Worm (Caenorhabditis elegans): Measurements from ENCODE around the gene nonu-1.

nonu-1 gene

DNA sequence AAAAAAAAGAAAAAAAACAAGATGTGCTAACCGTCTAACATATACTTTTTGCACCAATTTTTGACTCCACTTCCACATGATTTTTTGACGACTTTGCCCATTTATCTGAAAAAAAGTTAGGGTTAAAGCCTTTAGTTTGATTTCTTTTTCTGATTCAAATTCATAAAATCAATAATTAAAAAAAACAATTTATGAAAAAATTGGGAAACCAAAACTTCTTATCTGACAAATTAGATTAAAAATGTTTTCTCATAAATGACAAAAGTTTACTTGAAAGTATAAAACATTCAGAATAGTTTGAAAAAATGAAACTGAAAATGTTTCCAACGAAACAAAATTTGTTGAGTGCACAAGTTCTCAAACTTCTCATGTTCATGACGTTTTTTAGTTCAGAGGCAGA is 29.9 kb downstream of the nonu-1 start, which contains the start of gene F26A1.7:
Gene F26A1.7 (minus strand): TSS at position 101 of the 400 bp plus-strand sequence.
- TF ChIP-seq flt-1 (GFP tag; IDR thresholded peaks at IDR 0.05) (no peak), pes-1 (GFP tag; IDR thresholded peaks at IDR 0.05) (no peak), hmg-4 (GFP tag; optimal IDR thresholded peaks at IDR 0.05) (no peak), ceh-13 (GFP tag; optimal IDR thresholded peaks at IDR 0.05) (no peak), hmbx-1 (tag; optimal IDR thresholded peaks at IDR 0.05) (no peak), F13C5.2 (tag; optimal IDR thresholded peaks at IDR 0.05) (no peak), aly-1 (tag; optimal IDR thresholded peaks at IDR 0.05) (no peak), ceh-36 (tag; optimal IDR thresholded peaks at IDR 0.05) (no peak), tbx-37 (GFP tag; conservative IDR thresholded peaks at IDR 0.05) (no peak), tra-4 (tag; optimal IDR thresholded peaks at IDR 0.05) (no peak), hnd-1 (tag; optimal IDR thresholded peaks at IDR 0.05) (no peak), tbx-11 (GFP tag; IDR thresholded peaks at IDR 0.05) (no peak), scrt-1 (GFP tag; IDR thresholded peaks at IDR 0.05) (no peak)

DNA sequence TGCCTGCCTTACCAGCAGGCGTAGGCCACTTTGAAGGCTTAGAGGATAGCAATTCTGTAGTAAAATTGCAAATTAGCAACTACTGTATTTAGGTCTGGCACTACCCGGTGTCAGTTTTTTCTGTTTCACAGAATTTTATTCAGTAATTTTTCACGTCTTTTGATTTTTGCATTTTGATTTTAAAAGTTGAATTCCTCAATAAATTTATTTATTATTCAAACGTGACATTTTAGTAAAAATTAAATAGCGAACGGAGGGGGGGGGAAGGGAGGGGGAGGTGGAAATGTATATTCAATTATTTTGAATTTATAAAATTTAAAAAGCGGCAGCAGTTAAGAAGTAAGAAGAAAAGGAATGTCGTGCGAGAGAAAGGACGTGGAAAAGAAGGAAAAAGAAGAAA is 32.5 kb downstream of the nonu-1 start, which contains the start of gene F26A1.4:
Gene F26A1.4 (plus strand): TSS at position 301 of the 400 bp plus-strand sequence.
- TF ChIP-seq B0310.2 (tag; optimal IDR thresholded peaks at IDR 0.05): no peak
- no peak for TF ChIP-seq ets-7 (tag; optimal IDR thresholded peaks at IDR 0.05)
- no peak for TF ChIP-seq sea-1 (GFP tag; conservative IDR thresholded peaks at IDR 0.05)
- no peak for TF ChIP-seq pes-1 (GFP tag; IDR thresholded peaks at IDR 0.05)
- no peak for TF ChIP-seq hnd-1 (tag; optimal IDR thresholded peaks at IDR 0.05)
- no peak for TF ChIP-seq tbx-11 (GFP tag; IDR thresholded peaks at IDR 0.05)
- no peak for TF ChIP-seq tra-4 (tag; optimal IDR thresholded peaks at IDR 0.05)
- no peak for TF ChIP-seq hmg-4 (GFP tag; optimal IDR thresholded peaks at IDR 0.05)
- TF ChIP-seq scrt-1 (GFP tag; IDR thresholded peaks at IDR 0.05): no peak
- no peak for TF ChIP-seq ceh-36 (tag; optimal IDR thresholded peaks at IDR 0.05)
- no peak for TF ChIP-seq aly-1 (tag; optimal IDR thresholded peaks at IDR 0.05)
- no peak for TF ChIP-seq F13C5.2 (tag; optimal IDR thresholded peaks at IDR 0.05)

- TF ChIP-seq ceh-36 (tag; optimal IDR thresholded peaks at IDR 0.05): no peak
- TF ChIP-seq tbx-11 (GFP tag; IDR thresholded peaks at IDR 0.05): no peak
- no peak for TF ChIP-seq pes-1 (GFP tag; IDR thresholded peaks at IDR 0.05)
- TF ChIP-seq ama-1 (optimal IDR thresholded peaks at IDR 0.05): no peak
- no peak for TF ChIP-seq scrt-1 (GFP tag; IDR thresholded peaks at IDR 0.05)
- TF ChIP-seq B0310.2 (tag; optimal IDR thresholded peaks at IDR 0.05): no peak
- TF ChIP-seq sea-1 (GFP tag; conservative IDR thresholded peaks at IDR 0.05): no peak
- TF ChIP-seq hmg-4 (GFP tag; optimal IDR thresholded peaks at IDR 0.05): no peak
- TF ChIP-seq tra-4 (tag; optimal IDR thresholded peaks at IDR 0.05): no peak
- TF ChIP-seq tbx-37 (GFP tag; conservative IDR thresholded peaks at IDR 0.05): no peak
- TF ChIP-seq flt-1 (GFP tag; IDR thresholded peaks at IDR 0.05): no peak
- no peak for TF ChIP-seq hnd-1 (tag; optimal IDR thresholded peaks at IDR 0.05)
- no peak for TF ChIP-seq ceh-13 (GFP tag; optimal IDR thresholded peaks at IDR 0.05)
- no peak for TF ChIP-seq aly-1 (tag; optimal IDR thresholded peaks at IDR 0.05)
- TF ChIP-seq F13C5.2 (tag; optimal IDR thresholded peaks at IDR 0.05): no peak
- no peak for TF ChIP-seq hmbx-1 (tag; optimal IDR thresholded peaks at IDR 0.05)
- no peak for TF ChIP-seq ets-7 (tag; optimal IDR thresholded peaks at IDR 0.05)
These were observed 35.0 kb downstream of the nonu-1 start, which contains the start of gene arl-6 for ce11 chrIII:4814730-4815129. Gene arl-6, minus strand, starts transcription at chrIII:4814830.

DNA sequence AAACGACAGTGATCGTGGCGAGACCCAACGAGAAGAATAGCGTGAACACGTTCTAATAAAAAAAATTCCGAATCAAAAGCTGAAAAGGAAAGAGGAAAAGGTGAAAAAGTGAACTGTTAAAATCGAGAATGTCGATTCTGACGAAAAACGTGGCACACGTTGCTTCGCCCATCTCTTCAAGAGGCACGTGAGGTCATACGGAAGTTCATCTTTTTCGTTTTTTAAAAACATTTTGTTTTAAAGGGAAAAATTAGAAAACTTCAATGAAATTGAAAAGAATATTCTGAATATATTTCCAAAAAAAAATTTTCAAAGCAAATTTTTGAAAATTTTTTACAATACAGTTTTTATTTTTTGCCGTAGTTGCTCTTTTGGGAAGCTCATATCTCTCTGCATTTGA is 38.5 kb downstream of the nonu-1 start, which contains the start of gene C38D4.7:
Gene C38D4.7 (minus strand): TSS at position 101 of the 400 bp plus-strand sequence.
- TF ChIP-seq F13C5.2 (tag; optimal IDR thresholded peaks at IDR 0.05) (no peak), ceh-36 (tag; optimal IDR thresholded peaks at IDR 0.05) (no peak), ama-1 (optimal IDR thresholded peaks at IDR 0.05) (no peak), hnd-1 (tag; optimal IDR thresholded peaks at IDR 0.05) (no peak), pes-1 (GFP tag; IDR thresholded peaks at IDR 0.05) (no peak), tbx-37 (GFP tag; conservative IDR thresholded peaks at IDR 0.05) (no peak), tbx-11 (GFP tag; IDR thresholded peaks at IDR 0.05) (no peak), ceh-13 (GFP tag; optimal IDR thresholded peaks at IDR 0.05) (no peak), tra-4 (tag; optimal IDR thresholded peaks at IDR 0.05) (no peak), hmg-4 (GFP tag; optimal IDR thresholded peaks at IDR 0.05) (no peak), hmbx-1 (tag; optimal IDR thresholded peaks at IDR 0.05) (no peak), aly-1 (tag; optimal IDR thresholded peaks at IDR 0.05) (no peak), ets-7 (tag; optimal IDR thresholded peaks at IDR 0.05) (no peak), scrt-1 (GFP tag; IDR thresholded peaks at IDR 0.05) (no peak)

DNA sequence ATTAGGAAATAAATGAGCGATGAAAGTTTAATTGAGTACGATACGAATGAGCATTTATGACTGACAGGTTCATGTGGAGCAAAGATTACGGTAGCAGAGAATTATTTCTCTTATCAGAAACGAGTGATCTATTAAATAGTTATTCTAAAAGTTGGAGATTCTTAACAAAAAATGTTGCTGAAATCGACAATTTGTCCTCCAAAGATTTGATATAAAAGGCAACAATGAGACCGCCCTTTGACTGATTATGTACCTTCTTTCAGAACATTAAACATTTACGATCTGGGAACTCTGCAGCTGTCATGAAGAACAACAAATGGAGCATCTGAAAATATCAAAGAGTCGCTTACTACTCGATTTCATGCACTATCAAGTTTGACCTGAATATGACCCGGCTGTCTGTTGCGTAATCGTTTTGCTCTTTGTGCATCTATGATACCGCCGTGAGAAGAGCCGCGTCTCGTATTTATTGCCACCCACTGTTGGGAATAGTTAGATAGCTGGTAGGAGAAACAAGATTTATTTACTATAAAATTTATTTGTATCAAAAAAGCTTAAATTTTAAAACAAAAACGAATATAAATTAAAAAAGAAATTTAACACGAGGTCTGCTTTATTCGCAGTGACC is 40.1 kb downstream of the nonu-1 start, which contains the start of gene pal-1:
Gene pal-1 (minus strand): TSS at position 51 of the 628 bp plus-strand sequence.
- TF ChIP-seq scrt-1 (GFP tag; IDR thresholded peaks at IDR 0.05): no peak
- TF ChIP-seq ceh-13 (GFP tag; optimal IDR thresholded peaks at IDR 0.05): no peak
- no peak for TF ChIP-seq tbx-11 (GFP tag; IDR thresholded peaks at IDR 0.05)
- no peak for TF ChIP-seq hnd-1 (tag; optimal IDR thresholded peaks at IDR 0.05)
- no peak for TF ChIP-seq ama-1 (optimal IDR thresholded peaks at IDR 0.05)
- no peak for TF ChIP-seq ceh-36 (tag; optimal IDR thresholded peaks at IDR 0.05)
- no peak for TF ChIP-seq hmbx-1 (tag; optimal IDR thresholded peaks at IDR 0.05)
- no peak for TF ChIP-seq sea-1 (GFP tag; conservative IDR thresholded peaks at IDR 0.05)
- TF ChIP-seq tra-4 (tag; optimal IDR thresholded peaks at IDR 0.05): no peak
- TF ChIP-seq B0310.2 (tag; optimal IDR thresholded peaks at IDR 0.05): no peak
- TF ChIP-seq tbx-37 (GFP tag; conservative IDR thresholded peaks at IDR 0.05): no peak
- TF ChIP-seq aly-1 (tag; optimal IDR thresholded peaks at IDR 0.05): no peak
- no peak for TF ChIP-seq F13C5.2 (tag; optimal IDR thresholded peaks at IDR 0.05)
- no peak for TF ChIP-seq hmg-4 (GFP tag; optimal IDR thresholded peaks at IDR 0.05)
- no peak for TF ChIP-seq pes-1 (GFP tag; IDR thresholded peaks at IDR 0.05)
- TF ChIP-seq ets-7 (tag; optimal IDR thresholded peaks at IDR 0.05): no peak
- TF ChIP-seq flt-1 (GFP tag; IDR thresholded peaks at IDR 0.05): no peak

- TF ChIP-seq ama-1 (optimal IDR thresholded peaks at IDR 0.05): no peak
- no peak for TF ChIP-seq tra-4 (tag; optimal IDR thresholded peaks at IDR 0.05)
- TF ChIP-seq scrt-1 (GFP tag; IDR thresholded peaks at IDR 0.05): no peak
- TF ChIP-seq tbx-11 (GFP tag; IDR thresholded peaks at IDR 0.05): no peak
- no peak for TF ChIP-seq F13C5.2 (tag; optimal IDR thresholded peaks at IDR 0.05)
- no peak for TF ChIP-seq B0310.2 (tag; optimal IDR thresholded peaks at IDR 0.05)
- TF ChIP-seq ceh-13 (GFP tag; optimal IDR thresholded peaks at IDR 0.05): no peak
- no peak for TF ChIP-seq flt-1 (GFP tag; IDR thresholded peaks at IDR 0.05)
- TF ChIP-seq pes-1 (GFP tag; IDR thresholded peaks at IDR 0.05): no peak
- no peak for TF ChIP-seq ets-7 (tag; optimal IDR thresholded peaks at IDR 0.05)
- no peak for TF ChIP-seq tbx-37 (GFP tag; conservative IDR thresholded peaks at IDR 0.05)
- no peak for TF ChIP-seq hmbx-1 (tag; optimal IDR thresholded peaks at IDR 0.05)
- no peak for TF ChIP-seq hnd-1 (tag; optimal IDR thresholded peaks at IDR 0.05)
- TF ChIP-seq hmg-4 (GFP tag; optimal IDR thresholded peaks at IDR 0.05): no peak
- TF ChIP-seq aly-1 (tag; optimal IDR thresholded peaks at IDR 0.05): no peak
These were observed 41.6 kb downstream of the nonu-1 start for ce11 chrIII:4808089-4808488.

Measured in whole organism, early embryonic.